Fruit fly (Drosophila melanogaster): ENCODE results near the gene Cpr72Eb.
A peak's percentile ranks its signal among the peaks of the same experiment; 100 is the strongest.

Gene Cpr72Eb

dm6 chr3L:16392874-16393273, 28.2 kb downstream of the Cpr72Eb start (continued):
- TF ChIP-seq Lim3 (GFP tag; IDR thresholded peaks at IDR 0.05) (no peak), Gsc (GFP tag; IDR thresholded peaks at IDR 0.05) (no peak), CG33213 (GFP tag; optimal IDR thresholded peaks at IDR 0.05) (no peak), da (GFP tag; optimal IDR thresholded peaks at IDR 0.05) (no peak), nau (GFP tag; optimal IDR thresholded peaks at IDR 0.05) (no peak), CG7928 (GFP tag; optimal IDR thresholded peaks at IDR 0.05) (no peak), Trl (optimal IDR thresholded peaks at IDR 0.05) (no peak), Trl (GFP tag; optimal IDR thresholded peaks at IDR 0.05) (no peak), amos (GFP tag; IDR thresholded peaks at IDR 0.05; ENCODE audit: partially characterized antibody) (no peak), CG1832 (GFP tag; optimal IDR thresholded peaks at IDR 0.05) (no peak), bcd (GFP tag; optimal IDR thresholded peaks at IDR 0.05) (peak; percentile 10), jing (GFP tag; optimal IDR thresholded peaks at IDR 0.05) (no peak), Hsf (GFP tag; optimal IDR thresholded peaks at IDR 0.05) (no peak), sens-2 (GFP tag; IDR thresholded peaks at IDR 0.05) (no peak), sug (tag; optimal IDR thresholded peaks at IDR 0.05) (no peak), E2f1 (GFP tag; IDR thresholded peaks at IDR 0.05) (0 out of 2 replicates have a peak, but pooled peaks have one; percentile 12), insv (GFP tag; optimal IDR thresholded peaks at IDR 0.05) (no peak), btn (GFP tag; optimal IDR thresholded peaks at IDR 0.05) (no peak), tup (GFP tag; optimal IDR thresholded peaks at IDR 0.05) (no peak), row (GFP tag; IDR thresholded peaks at IDR 0.05) (0 out of 3 replicates have a peak, but pooled peaks have one; percentile 12), ind (GFP tag; optimal IDR thresholded peaks at IDR 0.05) (no peak), CG12769 (tag; optimal IDR thresholded peaks at IDR 0.05) (no peak), Stat92E (GFP tag; optimal IDR thresholded peaks at IDR 0.05) (no peak), h (optimal IDR thresholded peaks at IDR 0.05) (no peak), unpg (GFP tag; optimal IDR thresholded peaks at IDR 0.05) (peak; percentile 20), vvl (GFP tag; IDR thresholded peaks at IDR 0.05) (no peak), CG31365 (tag; optimal IDR thresholded peaks at IDR 0.05) (no peak), CG3163 (GFP tag; optimal IDR thresholded peaks at IDR 0.05) (no peak), Dad (GFP tag; optimal IDR thresholded peaks at IDR 0.05) (no peak), bsh (GFP tag; optimal IDR thresholded peaks at IDR 0.05) (peak in 1 of 2 experiments; percentile 9), CG12659 (GFP tag; optimal IDR thresholded peaks at IDR 0.05) (peak; percentile 9), H15 (GFP tag; IDR thresholded peaks at IDR 0.05) (no peak), sna (GFP tag; IDR thresholded peaks at IDR 0.05; ENCODE audit: partially characterized antibody) (no peak), prd (optimal IDR thresholded peaks at IDR 0.05) (no peak), prd (GFP tag; IDR thresholded peaks at IDR 0.05) (no peak), CG42726 (GFP tag; IDR thresholded peaks at IDR 0.05; ENCODE audit: partially characterized antibody) (no peak), CG5245 (GFP tag; optimal IDR thresholded peaks at IDR 0.05) (no peak), CG2678 (tag; optimal IDR thresholded peaks at IDR 0.05) (peak; percentile 62), ac (GFP tag; optimal IDR thresholded peaks at IDR 0.05) (no peak), fru (optimal IDR thresholded peaks at IDR 0.05) (no peak), caup (GFP tag; optimal IDR thresholded peaks at IDR 0.05; ENCODE audit: severe bottlenecking) (no peak), CG15479 (GFP tag; optimal IDR thresholded peaks at IDR 0.05) (no peak), vnd (GFP tag; IDR thresholded peaks at IDR 0.05; ENCODE audit: partially characterized antibody) (no peak), CG7357 (GFP tag; IDR thresholded peaks at IDR 0.05) (no peak), yki (optimal IDR thresholded peaks at IDR 0.05) (no peak), CG10565 (GFP tag; optimal IDR thresholded peaks at IDR 0.05) (no peak), CG13123 (GFP tag; optimal IDR thresholded peaks at IDR 0.05) (no peak), CG9437 (GFP tag; optimal IDR thresholded peaks at IDR 0.05) (peak; percentile 33), knrl (GFP tag; IDR thresholded peaks at IDR 0.05; ENCODE audit: partially characterized antibody) (no peak), Awh (GFP tag; IDR thresholded peaks at IDR 0.05) (no peak), CG1647 (GFP tag; optimal IDR thresholded peaks at IDR 0.05) (no peak), CG18599 (GFP tag; optimal IDR thresholded peaks at IDR 0.05) (no peak), sima (GFP tag; optimal IDR thresholded peaks at IDR 0.05) (no peak)
